Fruit fly (Drosophila melanogaster): ENCODE measurements around the gene CG15056.
A peak's percentile ranks its signal among the peaks of the same experiment; 100 is the strongest.

Gene CG15056

DNA sequence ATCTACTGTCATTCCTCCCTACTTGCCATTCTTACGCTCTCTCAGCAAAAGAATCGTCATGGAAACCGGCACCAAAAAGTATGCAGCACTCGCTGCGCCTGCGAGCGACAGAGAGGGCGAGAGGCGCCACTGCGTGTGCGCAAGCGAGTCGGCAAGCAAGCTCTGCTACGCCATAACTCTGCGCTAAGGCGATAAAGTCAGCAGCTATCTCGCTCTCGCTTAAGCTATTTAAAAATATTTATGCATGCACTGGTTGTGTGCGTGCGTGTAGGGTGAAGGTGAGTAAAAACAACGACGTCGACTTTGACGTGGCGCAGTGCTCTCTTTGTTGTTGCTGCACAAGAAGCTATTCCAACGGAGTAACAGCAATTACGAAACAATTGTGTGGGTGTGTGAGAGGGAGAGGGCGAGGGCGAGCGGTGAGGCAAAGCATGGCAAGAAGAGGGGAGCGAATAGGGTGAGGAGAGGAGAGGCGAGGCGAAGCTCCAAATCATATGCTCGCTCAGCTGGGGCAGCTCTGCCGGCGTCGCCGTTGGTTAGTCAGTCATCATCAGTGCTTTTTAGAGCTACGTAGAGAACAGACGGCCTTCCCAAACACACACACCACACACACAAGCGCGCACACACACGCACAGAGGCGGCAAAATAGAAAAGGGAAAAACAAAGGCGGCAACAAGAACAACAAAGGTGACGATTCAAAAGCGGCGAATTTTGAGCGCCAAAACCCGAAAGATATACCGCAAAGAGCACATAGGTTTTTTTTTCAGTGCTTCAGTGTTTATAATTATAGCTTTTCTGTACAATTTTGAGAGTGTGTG is 49.0 kb upstream of the CG15056 start, which contains the start of gene CrebB (continued):
- TF ChIP-seq Vsx1 (GFP tag; optimal IDR thresholded peaks at IDR 0.05) (peak; percentile 54), CG31388 (GFP tag; optimal IDR thresholded peaks at IDR 0.05) (no peak), Lhr (GFP tag; optimal IDR thresholded peaks at IDR 0.05) (no peak), trh (GFP tag; optimal IDR thresholded peaks at IDR 0.05) (no peak), CG1233 (GFP tag; optimal IDR thresholded peaks at IDR 0.05) (no peak), CG17328 (GFP tag; IDR thresholded peaks at IDR 0.05) (0 out of 2 replicates have a peak, but pooled peaks have one; percentile 17), Opbp (GFP tag; IDR thresholded peaks at IDR 0.05; ENCODE audit: partially characterized antibody) (no peak), kay (GFP tag; optimal IDR thresholded peaks at IDR 0.05) (peak; percentile 84), tna (GFP tag; IDR thresholded peaks at IDR 0.05; ENCODE audit: partially characterized antibody) (no peak), tio (GFP tag; optimal IDR thresholded peaks at IDR 0.05) (no peak), cas (GFP tag; IDR thresholded peaks at IDR 0.05) (no peak), lilli (GFP tag; optimal IDR thresholded peaks at IDR 0.05) (peak; percentile 34), CG1529 (GFP tag; optimal IDR thresholded peaks at IDR 0.05) (no peak), knrl (GFP tag; IDR thresholded peaks at IDR 0.05; ENCODE audit: partially characterized antibody) (no peak; the same call in 2 of the 3 replicates), Sry-β (GFP tag; optimal IDR thresholded peaks at IDR 0.05) (no peak), Hand (GFP tag; optimal IDR thresholded peaks at IDR 0.05) (peak; percentile 43), CG6654 (GFP tag; optimal IDR thresholded peaks at IDR 0.05) (no peak), CG11093 (GFP tag; IDR thresholded peaks at IDR 0.05) (no peak), ken (GFP tag; IDR thresholded peaks at IDR 0.05) (no peak), CG3407 (GFP tag; optimal IDR thresholded peaks at IDR 0.05) (no peak), CG1832 (GFP tag; optimal IDR thresholded peaks at IDR 0.05) (peak; percentile 96), tgo (GFP tag; IDR thresholded peaks at IDR 0.05) (peak; percentile 22; the same call in 1 of the 3 replicates), CG9437 (GFP tag; optimal IDR thresholded peaks at IDR 0.05) (no peak), sna (GFP tag; IDR thresholded peaks at IDR 0.05; ENCODE audit: partially characterized antibody) (peak; percentile 39; the same call in 1 of the 2 replicates), Nf-YB (GFP tag; optimal IDR thresholded peaks at IDR 0.05) (peak; percentile 24), Hey (tag; optimal IDR thresholded peaks at IDR 0.05) (no peak), Chrac-16 (GFP tag; optimal IDR thresholded peaks at IDR 0.05) (peak; percentile 1), CG6254 (GFP tag; optimal IDR thresholded peaks at IDR 0.05) (no peak), Jarid2 (GFP tag; optimal IDR thresholded peaks at IDR 0.05) (no peak), CG42726 (GFP tag; IDR thresholded peaks at IDR 0.05; ENCODE audit: partially characterized antibody) (no peak), CG10366 (GFP tag; IDR thresholded peaks at IDR 0.05) (peak; percentile 34; the same call in 1 of the 2 replicates), CG18476 (GFP tag; optimal IDR thresholded peaks at IDR 0.05) (no peak), Atf-2 (GFP tag; optimal IDR thresholded peaks at IDR 0.05) (no peak), disco-r (GFP tag; optimal IDR thresholded peaks at IDR 0.05) (no peak), wdn (GFP tag; IDR thresholded peaks at IDR 0.05) (0 out of 2 replicates have a peak, but pooled peaks have one; percentile 5), Doc2 (GFP tag; IDR thresholded peaks at IDR 0.05) (no peak), corto (GFP tag; optimal IDR thresholded peaks at IDR 0.05) (peak; percentile 25), HmgD (GFP tag; optimal IDR thresholded peaks at IDR 0.05) (no peak), CG12744 (GFP tag; optimal IDR thresholded peaks at IDR 0.05) (peak; percentile 27), BtbVII (GFP tag; optimal IDR thresholded peaks at IDR 0.05) (peak; percentile 81), GATAe (GFP tag; conservative IDR thresholded peaks at IDR 0.05) (peak; percentile 91), CG13296 (GFP tag; optimal IDR thresholded peaks at IDR 0.05) (no peak), Gug (GFP tag; IDR thresholded peaks at IDR 0.05) (peak; percentile 17; the same call in 1 of the 4 replicates), sug (tag; optimal IDR thresholded peaks at IDR 0.05) (peak; percentile 85), CG13123 (GFP tag; optimal IDR thresholded peaks at IDR 0.05) (no peak), CG14860 (GFP tag; IDR thresholded peaks at IDR 0.05; ENCODE audit: partially characterized antibody) (no peak), yki (optimal IDR thresholded peaks at IDR 0.05) (no peak), CG2712 (tag; optimal IDR thresholded peaks at IDR 0.05) (no peak), CkIIα-i1 (GFP tag; IDR thresholded peaks at IDR 0.05) (no peak)
